Worm (Caenorhabditis elegans) whole organism, young adult: ENCODE data around the gene lact-1.

Experiments used
- B0261.1 ChIP-seq: sonication (generic microtip); optimal IDR thresholded peaks from 2 replicates; lab custom pipeline; 2016; ENCODE audit warnings: mild to moderate bottlenecking, missing genetic modification characterization, moderate library complexity, missing compliant biosample characterization
- ama-1 ChIP-seq, 3 experiments: fragments of 150-350 bp in 1 of 3; sonication (generic microtip) in 2 of 3; optimal IDR thresholded peaks; 2 replicates each; lab custom pipeline; 2014 to 2018; ENCODE audit warnings: missing biosample characterization in 2 of 3, missing genetic modification characterization in 2 of 3, missing genetic modification reagents in 2 of 3
- dox-1 ChIP-seq: fragments of 200-800 bp; sonication (Bioruptor generic); IDR thresholded peaks from 2 replicates; pipeline ENCODE4 v1.3.6; 2022; ENCODE audit warnings: missing genetic modification reagents, missing genetic modification characterization, missing compliant biosample characterization
- ets-4 ChIP-seq: fragments of 200-800 bp; sonication (Bioruptor generic); optimal IDR thresholded peaks from 2 replicates; lab custom pipeline; 2018; ENCODE audit warnings: mild to moderate bottlenecking, missing genetic modification characterization, missing compliant biosample characterization

- TF ChIP-seq dox-1 (GFP tag; lab: Robert Waterston, UW) (no peak), ets-4 (GFP tag; lab: Kevin White, UChicago) (no peak), ama-1 (optimal IDR thresholded peaks at IDR 0.05; lab: Kevin White, UChicago) (no peak), ama-1 (GFP tag; optimal IDR thresholded peaks at IDR 0.05; lab: Kevin White, UChicago) (no peak), B0261.1 (tag; lab: Kevin White, UChicago) (no peak)
These were observed 42.9 kb upstream of the lact-1 start for ce11 chrX:7303115-7303514.
